Worm (Caenorhabditis elegans): ENCODE data around the gene F28D1.6.

The F28D1.6 gene

DNA sequence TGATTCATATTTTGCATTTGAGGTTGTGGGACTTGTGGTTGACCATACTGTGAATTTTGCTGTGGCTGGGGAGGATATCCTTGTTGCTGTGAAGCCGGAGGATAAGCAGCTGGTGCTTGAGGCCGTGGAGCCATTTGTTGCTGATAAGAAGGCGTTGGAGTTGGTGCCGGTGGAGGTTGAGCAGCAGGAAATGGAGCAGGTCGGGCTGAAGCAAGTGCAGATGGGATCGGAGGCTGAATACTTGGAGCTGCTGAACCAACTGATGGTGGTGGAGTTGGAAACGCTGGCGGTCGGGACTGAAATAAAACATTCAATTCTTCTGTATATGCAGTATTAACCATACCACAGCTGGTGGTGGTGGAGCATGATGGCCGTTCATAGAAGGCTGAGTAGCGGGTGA, 25.0 kb downstream of the F28D1.6 start:
- no peak for TF ChIP-seq hlh-8 (tag; optimal IDR thresholded peaks at IDR 0.05)
- no peak for TF ChIP-seq npax-4 (tag; optimal IDR thresholded peaks at IDR 0.05)
- no peak for TF ChIP-seq ceh-19 (GFP tag; optimal IDR thresholded peaks at IDR 0.05)
- TF ChIP-seq ceh-31 (tag; optimal IDR thresholded peaks at IDR 0.05), result no peak
- no peak for TF ChIP-seq ceh-9 (tag; optimal IDR thresholded peaks at IDR 0.05)
- TF ChIP-seq nhr-232 (tag; optimal IDR thresholded peaks at IDR 0.05), result no peak
- TF ChIP-seq zip-5 (tag; optimal IDR thresholded peaks at IDR 0.05), result no peak
- TF ChIP-seq fax-1 (tag; optimal IDR thresholded peaks at IDR 0.05), result no peak
- no peak for TF ChIP-seq unc-86 (tag; optimal IDR thresholded peaks at IDR 0.05)
- no peak for TF ChIP-seq K02D7.2 (tag; optimal IDR thresholded peaks at IDR 0.05)
- TF ChIP-seq unc-3 (GFP tag; conservative IDR thresholded peaks at IDR 0.05), result no peak
- no peak for TF ChIP-seq unc-3 (tag; optimal IDR thresholded peaks at IDR 0.05)
- no peak for TF ChIP-seq elt-4 (tag; optimal IDR thresholded peaks at IDR 0.05)
- no peak for TF ChIP-seq elt-2 (tag; optimal IDR thresholded peaks at IDR 0.05)
- TF ChIP-seq nfya-1 (tag; optimal IDR thresholded peaks at IDR 0.05), result no peak

DNA sequence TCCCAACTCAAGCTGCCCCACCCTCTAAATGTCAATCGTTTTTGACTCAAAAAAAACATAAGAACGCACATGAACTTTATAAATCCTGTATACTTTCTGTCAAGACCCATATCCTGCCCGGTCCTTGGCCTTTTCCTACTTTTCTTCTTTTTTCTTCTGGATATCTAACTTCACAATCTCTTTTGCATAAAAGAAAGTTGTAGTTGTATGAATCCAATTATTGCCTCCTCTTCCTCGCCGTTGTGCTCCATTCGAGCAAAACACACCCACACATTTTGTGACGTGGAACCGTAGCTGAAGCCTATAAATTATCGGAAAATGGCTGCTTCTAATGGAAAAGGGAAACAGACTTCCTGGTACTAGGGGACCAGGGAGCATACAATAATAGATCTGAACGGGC, 34.7 kb downstream of the F28D1.6 start:
- no peak for TF ChIP-seq ceh-19 (GFP tag; optimal IDR thresholded peaks at IDR 0.05)
- no peak for TF ChIP-seq syd-9 (tag; optimal IDR thresholded peaks at IDR 0.05)
- no peak for TF ChIP-seq nfya-1 (tag; optimal IDR thresholded peaks at IDR 0.05)
- TF ChIP-seq lin-11 (tag; optimal IDR thresholded peaks at IDR 0.05), result no peak
- peak; percentile 37 for TF ChIP-seq unc-42 (tag; optimal IDR thresholded peaks at IDR 0.05)
- TF ChIP-seq madf-2 (tag; optimal IDR thresholded peaks at IDR 0.05), result no peak

DNA sequence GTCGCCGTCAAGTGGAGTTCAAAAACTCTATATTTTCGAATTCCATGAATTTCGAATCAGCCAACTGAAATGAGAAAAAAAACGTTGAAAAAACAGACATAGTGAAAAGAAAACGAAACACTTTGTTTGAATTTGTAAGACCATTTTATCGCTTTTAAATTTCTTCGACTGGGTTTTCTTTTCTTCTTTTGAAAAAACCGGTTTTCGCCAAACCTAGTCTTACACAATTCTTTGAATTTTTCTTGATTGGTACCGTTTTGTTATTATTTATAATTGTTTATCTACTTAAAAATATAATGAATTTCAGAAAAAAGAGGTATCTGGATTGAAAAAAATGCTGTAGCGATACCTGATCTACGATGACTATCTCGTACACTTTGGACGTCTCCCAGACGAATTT, 35.3 kb downstream of the F28D1.6 start, which contains the start of gene best-22:
Gene best-22, plus strand, starts transcription at position 301 of the 400 bp plus-strand sequence.
- TF ChIP-seq hlh-13 (GFP tag; optimal IDR thresholded peaks at IDR 0.05), result no peak
- no peak for TF ChIP-seq unc-86 (tag; optimal IDR thresholded peaks at IDR 0.05)
- no peak for TF ChIP-seq syd-9 (tag; optimal IDR thresholded peaks at IDR 0.05)
- TF ChIP-seq ttx-3 (tag; optimal IDR thresholded peaks at IDR 0.05), result no peak
- TF ChIP-seq tbx-7 (tag; optimal IDR thresholded peaks at IDR 0.05), result no peak
- no peak for TF ChIP-seq ztf-16 (tag; optimal IDR thresholded peaks at IDR 0.05)
- no peak for TF ChIP-seq madf-2 (tag; optimal IDR thresholded peaks at IDR 0.05)

DNA sequence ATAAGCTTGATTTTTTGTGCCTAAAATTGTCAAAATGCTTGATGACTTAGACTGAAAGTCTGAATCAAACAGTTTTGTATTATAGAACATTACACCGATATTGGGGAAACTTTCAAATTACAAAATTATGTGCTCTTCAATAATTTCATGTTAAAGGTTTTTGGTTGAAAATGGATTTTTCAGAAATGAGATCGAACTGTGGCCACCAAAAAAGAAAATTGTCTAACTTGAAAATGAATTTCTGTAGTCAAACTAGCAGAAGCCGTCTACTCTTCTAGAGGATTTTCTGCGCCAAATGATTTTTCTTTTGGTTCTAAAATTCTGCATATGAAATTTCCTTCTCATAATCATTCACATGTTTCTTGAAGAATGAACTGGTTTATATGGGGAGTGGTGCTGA, 44.1 kb downstream of the F28D1.6 start:
- no peak for TF ChIP-seq madf-2 (tag; optimal IDR thresholded peaks at IDR 0.05)
- no peak for TF ChIP-seq nfya-1 (tag; optimal IDR thresholded peaks at IDR 0.05)
- no peak for TF ChIP-seq pros-1 (tag; optimal IDR thresholded peaks at IDR 0.05)
- TF ChIP-seq ceh-9 (tag; optimal IDR thresholded peaks at IDR 0.05), result no peak
- TF ChIP-seq ztf-16 (tag; optimal IDR thresholded peaks at IDR 0.05), result no peak
- TF ChIP-seq ceh-45 (GFP tag; IDR thresholded peaks at IDR 0.05), result no peak
- TF ChIP-seq C08G9.2 (tag; optimal IDR thresholded peaks at IDR 0.05), result no peak

DNA sequence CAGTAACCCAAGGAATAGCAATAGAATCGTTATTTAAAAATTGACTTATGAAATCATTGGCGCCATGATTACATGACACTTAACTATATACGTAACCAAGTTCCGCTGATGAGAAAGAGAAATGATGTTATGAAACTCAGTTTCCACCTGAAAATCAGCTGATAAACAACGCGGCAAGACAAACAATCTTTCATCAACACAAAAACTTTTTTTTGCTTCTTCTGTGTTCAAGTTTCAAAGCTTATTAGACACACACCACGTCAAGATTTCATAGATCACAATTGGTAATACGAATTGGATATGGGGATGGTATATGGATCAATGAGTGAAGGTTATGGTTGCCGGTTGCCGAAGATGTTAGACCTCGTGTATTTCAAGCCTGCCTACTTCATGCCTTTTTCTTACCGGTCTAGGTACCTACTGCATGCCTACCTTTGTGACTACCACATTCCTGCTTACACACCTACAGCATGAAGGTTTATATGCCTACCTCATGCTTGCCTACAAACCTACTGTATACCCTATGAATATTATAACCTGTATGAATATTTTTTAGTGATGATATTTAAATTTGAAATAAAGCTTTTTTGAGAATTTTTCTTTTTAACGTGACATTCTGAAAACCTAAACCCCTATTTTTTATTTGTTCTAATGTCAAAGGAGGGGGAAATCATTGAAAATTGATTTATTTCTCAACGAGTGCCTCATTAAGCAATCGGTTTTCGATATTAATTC, 47.9 kb downstream of the F28D1.6 start, which contains the start of the genes F19B6.10 and wht-5:
Gene F19B6.10, plus strand, starts transcription at position 301 of the 735 bp plus-strand sequence.
Gene wht-5, plus strand, starts transcription at position 685 of the 735 bp plus-strand sequence.
- TF ChIP-seq ceh-45 (GFP tag; IDR thresholded peaks at IDR 0.05) (no peak), pha-2 (tag; optimal IDR thresholded peaks at IDR 0.05) (no peak), C08G9.2 (tag; optimal IDR thresholded peaks at IDR 0.05) (no peak), tbx-7 (tag; optimal IDR thresholded peaks at IDR 0.05) (no peak)

DNA sequence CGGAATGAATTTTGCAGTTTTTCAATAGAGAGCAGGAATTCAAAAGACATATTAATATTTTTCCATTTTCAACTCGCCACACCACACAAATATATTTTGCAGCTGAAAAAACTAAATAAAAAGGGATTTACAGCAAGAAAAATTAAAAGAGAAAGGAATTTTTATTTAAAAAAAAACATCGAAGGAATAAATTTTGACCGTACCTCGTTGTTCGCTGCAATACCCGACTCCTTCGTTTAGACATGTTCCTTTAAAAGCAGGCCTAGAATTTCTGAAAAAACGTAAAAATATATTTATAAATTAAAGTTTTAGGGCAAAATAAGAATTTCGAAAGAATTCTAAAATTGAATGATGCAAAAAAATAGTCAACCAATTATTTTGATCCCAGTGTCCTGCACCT, 49.2 kb downstream of the F28D1.6 start, which contains the start of gene F19B6.1:
Gene F19B6.1, minus strand, starts transcription at position 278 of the 400 bp plus-strand sequence.
- TF ChIP-seq ceh-14 (tag; optimal IDR thresholded peaks at IDR 0.05) (no peak), ceh-22 (tag; optimal IDR thresholded peaks at IDR 0.05) (no peak), lim-6 (tag; optimal IDR thresholded peaks at IDR 0.05) (no peak), K02D7.2 (tag; optimal IDR thresholded peaks at IDR 0.05) (no peak), sdc-2 (tag; optimal IDR thresholded peaks at IDR 0.05) (no peak), ets-4 (tag; optimal IDR thresholded peaks at IDR 0.05) (no peak), sox-4 (tag; optimal IDR thresholded peaks at IDR 0.05) (no peak), unc-86 (tag; optimal IDR thresholded peaks at IDR 0.05) (no peak), ceh-6 (GFP tag; optimal IDR thresholded peaks at IDR 0.05) (no peak), ahr-1 (tag; optimal IDR thresholded peaks at IDR 0.05) (no peak), pax-1 (tag; optimal IDR thresholded peaks at IDR 0.05) (no peak), Y22D7AL.16 (tag; optimal IDR thresholded peaks at IDR 0.05) (no peak)
